Worm (Caenorhabditis elegans) whole organism, dauer: Measurements from ENCODE around the gene ddx-35.

Source experiments
- unc-62 ChIP-seq: sonication (generic microtip); optimal IDR thresholded peaks from 2 replicates; lab custom pipeline; 2017; ENCODE audit warnings: missing biosample characterization, missing genetic modification reagents, missing genetic modification characterization

Gene ddx-35

DNA sequence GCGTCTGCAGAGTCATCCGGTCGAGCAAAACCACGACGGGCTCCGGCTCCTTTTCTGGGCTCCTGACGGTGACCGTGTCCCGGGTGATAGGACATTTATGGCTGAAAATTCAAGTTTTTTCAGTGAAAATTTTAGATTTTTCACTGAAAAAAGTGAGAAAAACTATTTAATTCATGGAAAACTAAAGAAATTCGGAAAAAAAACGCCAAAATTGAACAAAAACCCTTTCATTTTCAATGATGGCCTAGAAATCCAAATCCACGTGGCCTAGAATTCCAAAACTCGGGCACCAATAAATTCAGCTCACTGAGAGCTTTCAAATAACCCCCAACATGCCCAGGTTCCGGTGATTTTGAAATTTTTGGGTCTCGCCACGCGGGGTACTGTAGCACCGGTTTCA is at the start of gene ddx-35:
TSS of gene ddx-35 (minus strand) at position 101 of the 400 bp plus-strand sequence.
- no peak for TF ChIP-seq unc-62 (GFP tag; lab: Kevin White, UChicago)

DNA sequence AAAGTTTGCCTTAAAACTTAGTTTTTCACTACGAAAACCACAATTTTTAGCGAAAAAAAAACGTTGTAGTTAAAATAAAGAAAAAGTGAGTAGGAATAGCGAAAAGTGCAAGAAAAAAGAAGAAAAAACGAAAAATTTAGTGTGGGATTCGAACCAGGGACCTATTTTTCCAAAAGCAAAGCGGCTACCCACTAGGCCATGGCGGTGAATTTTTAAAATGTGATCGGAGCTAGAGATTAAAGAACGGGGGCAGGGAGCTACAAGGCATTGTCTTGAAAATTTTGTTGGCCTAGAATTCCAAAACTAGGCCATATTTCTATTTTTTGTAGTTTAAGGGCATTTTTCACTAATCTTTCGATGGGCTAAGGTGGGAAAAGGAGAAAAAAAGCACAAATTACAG is 49.5 kb upstream of the ddx-35 start:
- no peak for TF ChIP-seq unc-62 (GFP tag; lab: Kevin White, UChicago)

DNA sequence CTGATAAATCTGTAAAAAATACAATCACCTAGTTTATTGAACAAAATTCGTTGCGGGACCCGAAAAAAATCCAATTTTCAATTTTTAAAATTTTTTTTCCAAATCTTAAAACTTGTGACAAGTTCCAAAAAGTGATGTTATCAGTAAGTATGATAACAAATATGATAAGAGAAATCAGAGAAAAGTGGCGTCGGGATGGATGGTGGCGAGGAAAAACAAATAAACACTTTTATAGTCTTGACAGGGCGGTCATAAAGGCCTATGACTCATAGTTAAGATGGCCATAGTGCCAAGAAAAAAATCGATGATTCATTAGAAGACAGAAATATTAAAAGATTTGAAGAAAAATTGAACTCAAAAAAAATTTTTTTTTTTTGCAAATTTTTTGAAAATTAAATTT is 48.4 kb upstream of the ddx-35 start:
- TF ChIP-seq unc-62 (GFP tag; lab: Kevin White, UChicago): no peak

DNA sequence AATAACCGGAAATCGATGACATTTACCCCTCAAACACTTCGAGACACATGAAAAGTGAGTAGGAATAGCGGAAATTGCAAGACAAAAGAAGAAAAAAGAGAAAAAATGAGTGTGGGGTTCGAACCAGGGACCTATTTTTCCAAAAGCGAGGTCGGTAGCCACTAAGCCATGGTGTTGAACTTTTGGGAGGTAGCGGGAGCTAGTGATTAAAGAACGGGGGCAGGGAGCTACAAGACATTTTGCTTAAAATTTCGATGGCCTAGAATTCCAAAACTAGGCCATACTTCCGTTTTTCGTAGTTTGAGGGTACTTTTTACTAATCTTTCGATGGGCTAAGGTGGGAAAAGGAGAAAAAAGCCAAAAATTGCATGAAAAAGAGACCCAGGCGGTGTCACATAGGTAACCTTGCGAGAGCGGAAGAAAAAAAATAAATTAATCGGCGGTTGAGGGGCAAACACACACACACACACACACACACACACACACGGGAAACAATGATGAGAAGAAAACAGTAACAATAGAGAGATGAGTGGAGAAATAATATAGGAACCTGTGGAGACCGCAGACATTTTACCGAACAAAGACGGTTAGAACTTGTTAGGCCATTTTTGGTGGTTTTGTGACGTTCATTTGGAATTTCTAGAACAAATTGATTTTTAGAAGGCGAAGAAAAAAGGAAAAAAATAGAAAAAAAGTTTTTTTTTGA is 47.4 kb upstream of the ddx-35 start:
- no peak for TF ChIP-seq unc-62 (GFP tag; lab: Kevin White, UChicago)

DNA sequence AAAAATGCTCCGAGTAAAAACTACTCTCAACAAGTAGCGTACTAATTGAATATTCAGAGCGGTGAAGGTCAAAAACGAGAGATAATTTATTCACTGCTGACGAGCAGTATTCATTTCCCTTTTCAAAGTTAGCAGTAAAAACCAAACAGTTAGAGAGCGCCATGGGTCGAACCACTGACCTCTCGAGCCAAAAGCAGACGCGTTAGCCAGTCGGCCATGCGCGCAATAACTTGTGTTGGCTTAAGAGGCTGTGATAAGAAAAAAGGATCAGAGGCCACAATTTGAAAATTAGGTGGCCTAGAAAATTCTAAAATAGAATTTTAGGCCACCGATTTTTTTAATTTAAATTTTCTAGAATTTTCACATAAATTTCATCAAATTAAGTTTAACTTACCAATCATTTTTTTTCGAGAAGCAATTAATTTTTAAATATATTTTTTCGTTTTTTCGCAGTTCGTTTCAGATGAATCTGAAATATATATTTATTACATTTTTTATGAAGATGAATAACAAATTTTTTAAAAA is 46.5 kb upstream of the ddx-35 start, which contains the start of gene sms-3:
TSS of gene sms-3 (minus strand) at position 475 of the 525 bp plus-strand sequence.
- no peak for TF ChIP-seq unc-62 (GFP tag; lab: Kevin White, UChicago)

DNA sequence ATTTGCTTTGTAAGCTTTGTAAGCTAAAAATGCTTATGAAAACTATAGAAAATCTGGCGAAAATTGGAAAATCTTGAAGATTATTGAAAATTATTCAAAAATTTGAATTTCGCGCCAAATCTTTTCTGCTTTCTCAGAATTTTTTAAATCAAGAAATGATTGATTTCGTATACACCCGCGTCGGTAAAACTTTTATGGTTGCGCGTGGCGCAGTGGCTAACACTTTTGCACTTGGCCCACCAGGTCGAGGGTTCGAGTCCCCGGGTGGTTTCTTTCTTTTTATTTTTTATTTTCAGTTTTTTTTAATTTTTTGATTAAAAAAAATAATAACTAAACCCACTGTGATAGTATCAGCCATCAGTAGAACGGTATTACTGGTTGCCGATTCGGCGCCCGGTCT is 44.7 kb upstream of the ddx-35 start:
- TF ChIP-seq unc-62 (GFP tag; lab: Kevin White, UChicago): no peak

DNA sequence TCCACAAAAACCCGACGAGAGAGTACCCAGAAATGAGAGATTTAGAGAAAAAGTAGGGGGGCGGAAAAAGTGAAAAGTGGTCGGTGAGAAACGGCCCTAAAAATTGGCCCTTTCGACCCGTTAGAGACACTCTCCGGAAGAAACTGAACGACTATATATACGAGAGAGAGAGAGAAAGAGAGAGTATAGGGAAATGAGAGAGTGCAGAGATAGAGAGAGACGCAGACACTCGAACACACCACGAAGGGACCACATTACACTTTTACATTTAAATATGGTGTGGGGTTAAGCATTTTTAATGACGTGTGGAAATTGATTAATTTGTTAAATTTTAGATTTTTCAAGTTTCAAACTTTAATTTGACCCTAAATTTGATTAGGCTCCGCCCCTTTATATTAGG is 37.4 kb upstream of the ddx-35 start:
- TF ChIP-seq unc-62 (GFP tag; lab: Kevin White, UChicago): no peak

DNA sequence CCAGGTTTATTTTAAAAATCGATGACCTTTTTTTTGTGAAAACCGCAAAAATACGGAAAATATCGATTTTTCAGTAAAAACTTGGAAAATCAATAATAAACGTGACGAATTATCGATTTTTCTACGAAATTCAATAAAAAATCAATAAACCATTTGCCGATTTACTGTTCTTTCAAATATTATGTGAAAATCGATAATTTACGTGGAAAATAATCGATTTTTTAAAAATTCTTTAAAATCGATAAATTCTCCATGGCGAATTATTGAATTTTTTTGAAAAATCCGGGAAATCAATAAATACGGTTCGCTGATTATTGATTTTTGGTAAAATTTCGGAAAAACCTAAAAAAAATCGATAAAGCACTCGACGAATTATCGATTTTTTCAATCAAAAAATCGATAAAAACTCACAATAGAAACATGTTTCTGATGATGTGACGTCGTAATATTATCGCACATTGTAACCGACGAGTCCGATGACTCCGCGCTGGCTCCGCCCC is 30.0 kb upstream of the ddx-35 start:
- TF ChIP-seq unc-62 (GFP tag; lab: Kevin White, UChicago): no peak

DNA sequence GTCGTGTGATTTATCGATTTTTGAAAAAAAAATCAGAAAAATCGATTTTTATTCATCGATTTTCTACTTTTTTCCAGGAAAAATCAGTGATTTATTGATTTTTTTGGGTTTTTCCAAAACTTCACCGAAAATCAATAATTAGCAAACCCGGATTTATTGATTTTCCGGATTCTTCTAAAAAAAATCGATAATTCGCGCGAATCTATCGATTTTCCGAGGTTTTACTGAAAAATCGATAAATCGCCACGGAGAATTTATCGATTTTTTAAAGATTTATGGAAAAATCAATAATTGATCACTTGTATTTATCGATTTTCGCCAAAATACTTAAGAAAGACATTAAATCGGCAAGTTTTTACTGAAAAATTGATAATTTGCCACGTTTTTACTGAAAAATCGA is 29.3 kb upstream of the ddx-35 start:
- no peak for TF ChIP-seq unc-62 (GFP tag; lab: Kevin White, UChicago)

DNA sequence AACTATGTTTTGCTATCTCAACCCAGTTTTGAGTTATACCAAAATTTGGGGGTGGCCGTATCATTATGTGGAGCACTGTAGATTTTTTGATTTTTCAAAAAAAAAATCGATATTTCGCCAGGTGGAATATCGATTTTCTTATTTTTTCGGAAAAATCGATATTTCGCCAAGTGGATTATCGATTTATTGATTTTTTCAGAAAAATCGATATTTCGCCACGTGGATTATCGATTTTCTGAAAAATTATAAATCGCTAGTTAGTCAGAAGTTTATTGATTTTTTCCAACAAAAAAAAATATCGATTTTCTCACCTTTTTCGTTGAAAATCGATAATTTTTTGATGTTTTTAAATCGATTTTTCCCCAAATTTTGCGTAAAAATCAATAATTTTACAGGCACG is 25.9 kb upstream of the ddx-35 start:
- TF ChIP-seq unc-62 (GFP tag; lab: Kevin White, UChicago): no peak

DNA sequence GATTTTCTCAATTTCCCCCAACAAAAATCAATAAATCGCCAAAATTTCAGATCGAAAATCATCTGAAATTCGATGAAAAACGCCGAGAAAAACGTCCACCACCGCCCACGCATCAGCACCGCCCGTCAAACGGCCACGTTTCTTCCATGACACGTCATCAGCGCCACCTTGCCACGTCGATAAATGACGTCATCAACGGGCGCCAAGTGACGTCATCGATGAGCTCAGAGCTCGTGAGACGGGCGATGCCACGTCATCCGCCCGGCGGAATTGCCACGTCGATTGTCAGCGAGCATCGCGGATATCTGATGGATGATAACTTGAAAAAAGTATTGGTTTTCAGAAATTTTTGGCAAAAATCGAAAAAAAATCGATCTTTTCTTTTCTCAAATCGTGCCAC is 24.8 kb upstream of the ddx-35 start:
- no peak for TF ChIP-seq unc-62 (GFP tag; lab: Kevin White, UChicago)

DNA sequence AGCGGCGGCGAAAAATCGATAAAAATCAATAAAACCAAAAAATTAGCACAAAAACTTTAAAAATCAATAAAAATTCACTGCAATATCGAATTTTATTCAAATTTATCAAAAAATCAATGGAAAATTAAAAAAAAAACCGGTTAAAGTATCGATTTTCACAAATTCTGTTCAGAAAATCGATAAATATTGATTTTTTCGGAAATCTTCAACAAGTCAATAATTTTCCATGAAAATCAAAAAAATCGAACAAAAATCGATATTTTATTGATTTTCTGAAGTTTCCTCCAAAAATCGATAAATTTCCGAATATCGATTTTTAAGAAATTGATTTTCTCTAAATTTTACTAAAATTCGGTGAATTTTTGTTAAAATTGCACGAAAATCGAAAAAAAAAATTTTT is 24.3 kb upstream of the ddx-35 start:
- no peak for TF ChIP-seq unc-62 (GFP tag; lab: Kevin White, UChicago)

DNA sequence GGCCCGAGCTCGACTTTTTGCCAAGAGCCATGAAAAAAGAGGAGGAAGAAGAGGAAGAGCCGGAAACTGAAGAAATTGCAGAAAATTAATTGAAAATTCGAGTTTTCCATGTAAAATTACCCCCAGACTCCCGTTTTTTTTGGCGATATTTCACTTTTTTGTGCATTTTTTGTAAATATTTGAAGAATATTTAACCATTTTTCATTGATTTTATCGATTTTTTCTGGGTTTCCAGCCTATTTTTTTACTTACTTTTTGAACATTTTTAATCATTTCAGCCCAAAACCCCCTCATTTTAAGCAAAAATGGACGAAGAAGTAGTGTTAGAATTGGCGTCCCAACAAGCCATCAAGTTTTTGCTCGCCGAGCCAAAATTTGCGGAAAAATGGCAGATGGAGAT is 22.2 kb upstream of the ddx-35 start, which contains the start of gene Y22D7AL.7:
TSS of gene Y22D7AL.7 (plus strand) at position 301 of the 400 bp plus-strand sequence.
- TF ChIP-seq unc-62 (GFP tag; lab: Kevin White, UChicago): no peak

DNA sequence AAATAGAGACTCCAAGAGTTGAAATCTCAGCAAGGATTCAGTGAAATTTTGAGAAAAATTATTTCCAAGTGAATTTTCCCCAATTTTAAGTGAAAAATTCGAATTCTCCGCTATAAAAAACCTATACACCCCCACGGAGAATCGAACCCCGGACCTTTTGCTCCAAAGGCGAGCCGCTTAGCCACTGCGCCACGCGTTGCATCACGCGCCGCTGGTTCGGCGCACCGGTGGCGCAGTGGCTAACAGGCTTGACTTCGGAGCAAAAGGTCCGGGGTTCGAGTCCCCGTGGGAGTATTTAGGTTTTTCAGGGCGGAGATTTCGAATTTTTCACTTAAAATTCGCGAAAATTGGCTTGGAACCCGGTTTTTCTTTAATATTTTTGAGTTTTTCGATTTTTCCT is 21.4 kb upstream of the ddx-35 start:
- TF ChIP-seq unc-62 (GFP tag; lab: Kevin White, UChicago): no peak

DNA sequence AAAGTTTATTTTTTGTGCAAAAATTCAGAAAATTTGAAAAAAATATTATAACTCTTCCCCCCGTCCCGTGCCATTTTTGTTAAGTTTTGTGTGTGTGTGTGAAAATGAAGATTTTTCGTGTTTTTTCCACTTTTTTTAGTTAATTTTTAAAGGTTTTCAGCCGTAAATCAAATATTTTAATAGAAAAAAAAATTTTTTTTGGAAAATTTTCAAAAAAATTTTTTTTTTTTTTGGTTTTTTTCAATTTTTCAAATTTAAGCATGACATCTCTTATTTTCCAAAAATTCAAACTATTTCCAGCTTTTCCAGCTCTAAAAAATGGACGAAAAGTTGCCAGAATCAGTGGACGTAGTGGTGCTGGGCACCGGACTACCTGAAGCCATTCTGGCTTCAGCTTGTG is 15.8 kb upstream of the ddx-35 start, which contains the start of gene rep-1:
TSS of gene rep-1 (plus strand) at position 301 of the 400 bp plus-strand sequence.
- no peak for TF ChIP-seq unc-62 (GFP tag; lab: Kevin White, UChicago)

DNA sequence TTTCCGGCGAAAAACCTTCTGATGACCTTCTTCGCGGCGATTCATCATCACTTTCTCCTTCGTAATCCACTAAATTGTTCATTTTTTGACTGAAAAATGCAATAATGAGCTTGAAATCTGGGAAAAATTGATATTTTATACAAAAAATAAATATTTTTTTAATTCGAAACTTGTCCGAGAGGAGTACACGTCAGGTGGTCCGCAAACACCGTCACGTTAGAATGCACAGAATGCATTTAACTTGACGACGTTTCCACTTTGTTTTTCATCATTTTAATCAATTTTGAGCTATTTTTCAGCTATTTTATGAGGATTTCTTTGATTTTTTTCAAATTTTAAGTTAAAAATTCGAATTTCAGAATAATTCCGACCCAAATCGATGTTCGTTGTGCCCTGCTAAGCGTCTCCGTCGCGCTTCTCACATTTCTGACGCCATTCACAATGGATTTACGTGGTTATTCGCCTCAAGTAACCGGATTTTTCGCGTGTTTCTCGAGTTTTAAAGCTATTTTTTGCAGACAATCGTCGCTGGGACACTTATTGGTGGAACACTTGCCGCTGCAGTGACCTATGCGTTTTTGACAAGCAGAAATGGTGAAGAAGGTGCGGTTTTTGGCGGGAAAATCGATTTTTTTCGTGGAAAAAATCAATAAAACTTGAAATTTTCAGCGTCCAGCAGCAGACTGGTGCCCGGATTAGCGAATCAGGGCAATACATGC is 4.4 kb upstream of the ddx-35 start, which contains the start of the genes eelo-1 and Y67D2.2:
TSS of gene eelo-1 (minus strand) at position 89 of the 719 bp plus-strand sequence.
TSS of gene Y67D2.2 (plus strand) at position 360 of the 719 bp plus-strand sequence.
- TF ChIP-seq unc-62 (GFP tag; lab: Kevin White, UChicago): no peak
